Worm (Caenorhabditis elegans) whole organism, L1 larva: ENCODE data around the gene ZK287.1.
A peak's percentile ranks its signal among the peaks of the same experiment; 100 is the strongest.

Experiments used
- dsc-1 ChIP-seq: sonication (generic microtip); optimal IDR thresholded peaks from 2 replicates; lab custom pipeline; 2016; ENCODE audit warnings: mild to moderate bottlenecking, missing genetic modification characterization, missing compliant biosample characterization
- elt-2 ChIP-seq: sonication (generic microtip); optimal IDR thresholded peaks from 2 replicates; lab custom pipeline; 2016; ENCODE audit warnings: missing genetic modification characterization, mild to moderate bottlenecking, inconsistent platforms, missing compliant biosample characterization, missing genetic modification reagents
- elt-3 ChIP-seq, 6 experiments: fragments of 150-350 bp in 1 of 6; sonication (generic microtip); optimal IDR thresholded peaks; 2 replicates each; lab custom pipeline; 2017 to 2018; ENCODE audit warnings: missing biosample characterization in 6 of 6, missing genetic modification characterization in 6 of 6, inconsistent platforms in 1 of 6
- ets-5 ChIP-seq: fragments of 200-800 bp; sonication (Bioruptor generic); IDR thresholded peaks from 2 replicates; pipeline ENCODE4 v1.3.6; 2022; ENCODE audit warnings: missing genetic modification characterization, missing compliant biosample characterization
- fkh-10 ChIP-seq: sonication (generic microtip); optimal IDR thresholded peaks from 2 replicates; lab custom pipeline; 2017; ENCODE audit warnings: missing biosample characterization, missing genetic modification reagents, missing genetic modification characterization
- lin-15B ChIP-seq: fragments of 150-350 bp; sonication (generic microtip); optimal IDR thresholded peaks from 3 replicates; lab custom pipeline; 2014; ENCODE audit warnings: missing biosample characterization, missing genetic modification characterization
- mdl-1 ChIP-seq, 2 experiments: fragments of 150-350 bp; optimal IDR thresholded peaks; 2 replicates each; lab custom pipeline; 2014 to 2017; ENCODE audit warnings: missing biosample characterization in 2 of 2, missing genetic modification characterization in 2 of 2, inconsistent platforms in 1 of 2
- nhr-237 ChIP-seq: fragments of 150-350 bp; optimal IDR thresholded peaks from 2 replicates; lab custom pipeline; 2014; ENCODE audit warnings: missing biosample characterization, missing genetic modification characterization
- nhr-76 ChIP-seq: sonication (generic microtip); optimal IDR thresholded peaks from 2 replicates; lab custom pipeline; 2017; ENCODE audit warnings: missing biosample characterization, missing genetic modification characterization
- pag-3 ChIP-seq: sonication (generic microtip); optimal IDR thresholded peaks from 2 replicates; lab custom pipeline; 2017; ENCODE audit warnings: missing genetic modification characterization, mild to moderate bottlenecking, missing compliant biosample characterization, antibody characterized with exemption, borderline replicate concordance; ENCODE audit not compliant: insufficient read depth
- skn-1 ChIP-seq: fragments of 150-350 bp; optimal IDR thresholded peaks from 2 replicates; lab custom pipeline; 2014; ENCODE audit warnings: missing biosample characterization, missing genetic modification characterization
- zag-1 ChIP-seq: fragments of 150-350 bp; optimal IDR thresholded peaks from 2 replicates; lab custom pipeline; 2014; ENCODE audit warnings: missing biosample characterization, missing genetic modification characterization
- ztf-11 ChIP-seq, 2 experiments: sonication (generic microtip); optimal IDR thresholded peaks; 2 replicates each; lab custom pipeline; 2016 to 2017; ENCODE audit warnings: missing genetic modification characterization in 2 of 2, missing biosample characterization in 1 of 2, missing compliant biosample characterization in 1 of 2

DNA sequence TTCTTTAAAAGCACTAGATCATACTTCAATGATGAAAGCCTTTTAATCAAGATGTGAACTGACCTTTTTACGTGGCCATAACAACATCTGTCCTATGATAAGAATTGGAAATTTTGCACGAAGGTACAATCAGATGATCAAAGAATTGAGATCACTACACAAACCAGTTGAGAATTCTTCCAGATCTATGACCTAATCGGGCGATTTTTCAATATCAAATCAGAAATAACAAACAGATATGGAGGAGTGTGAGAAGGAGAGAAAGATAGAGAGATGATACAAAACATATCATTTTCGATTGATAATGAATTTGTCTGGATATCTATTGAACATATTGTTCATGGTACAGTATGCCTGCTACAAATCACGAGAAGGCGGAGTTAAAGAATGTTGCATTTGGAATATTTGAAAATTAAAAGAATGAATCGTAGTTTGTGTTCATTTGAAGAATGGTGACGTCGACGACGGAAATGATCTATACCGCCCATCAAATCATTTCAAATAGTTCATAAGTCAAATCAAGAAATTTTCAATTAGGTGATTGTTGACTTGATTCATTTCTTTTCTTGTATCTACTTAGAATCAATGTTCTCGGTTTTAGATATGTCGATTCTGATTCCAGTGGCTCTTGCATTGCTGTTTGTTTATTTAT lies 12.2 kb upstream of the ZK287.1 start, which contains the start of gene cyp-29A4:
- TF ChIP-seq elt-2 (tag; lab: Kevin White, UChicago) (no peak), pag-3 (no peak), elt-3 (tag; optimal IDR thresholded peaks at IDR 0.05; lab: Kevin White, UChicago) (peak; percentile 69 to 96 (median 92)), nhr-76 (tag; lab: Kevin White, UChicago) (no peak), mdl-1 (tag; optimal IDR thresholded peaks at IDR 0.05; lab: Kevin White, UChicago) (no peak), zag-1 (no peak), ets-5 (GFP tag; lab: Robert Waterston, UW) (no peak), dsc-1 (tag; lab: Kevin White, UChicago) (no peak), ztf-11 (tag; optimal IDR thresholded peaks at IDR 0.05; lab: Kevin White, UChicago) (no peak), skn-1 (tag; lab: Kevin White, UChicago) (no peak), lin-15B (tag; lab: Kevin White, UChicago) (no peak), nhr-237 (tag; lab: Kevin White, UChicago) (no peak), fkh-10 (GFP tag; lab: Kevin White, UChicago) (no peak)
